Fruit fly (Drosophila melanogaster) S2 (cell line): ENCODE data around the gene CG32301.

Experiments used
- CG8478 ChIP-seq: fragments of >200 bp; optimal IDR thresholded peaks from 2 replicates; lab custom pipeline; 2018
- CTCF ChIP-seq, 2 experiments: fragments of >200 bp; optimal IDR thresholded peaks; 2 replicates each; lab custom pipeline; 2018

- TF ChIP-seq CG8478 (no peak), CTCF (optimal IDR thresholded peaks at IDR 0.05; lab: Kevin White, UChicago) (no peak)
Observed at dm6 chr3L:2257412-2257862, 13.2 kb downstream of the CG32301 start, which contains the start of the genes CG1275 and Elp5.
